Worm (Caenorhabditis elegans) whole organism, midembryonic: Measurements from ENCODE around the gene F58H1.7.

ENCODE experiments used
- T22C8.4 ChIP-seq: fragments of 200-800 bp; sonication (Bioruptor generic); IDR thresholded peaks from 2 replicates; pipeline ENCODE4 v1.3.6; 2022; ENCODE audit warnings: missing genetic modification characterization, missing compliant biosample characterization
- cog-1 ChIP-seq: sonication (generic microtip); optimal IDR thresholded peaks from 2 replicates; lab custom pipeline; 2016; ENCODE audit warnings: missing genetic modification characterization, missing compliant biosample characterization
- flt-1 ChIP-seq: fragments of 200-800 bp; sonication (Bioruptor generic); IDR thresholded peaks from 2 replicates; pipeline ENCODE4 v1.3.6; 2022; ENCODE audit warnings: missing genetic modification characterization, missing compliant biosample characterization
- med-1 ChIP-seq: sonication (generic microtip); optimal IDR thresholded peaks from 2 replicates; lab custom pipeline; 2017; ENCODE audit warnings: missing genetic modification characterization, mild to moderate bottlenecking, missing compliant biosample characterization, antibody characterized with exemption, missing genetic modification reagents; ENCODE audit not compliant: insufficient read depth
- tab-1 ChIP-seq: fragments of 200-800 bp; sonication (Bioruptor generic); IDR thresholded peaks from 2 replicates; pipeline ENCODE4 v1.3.6; 2022; ENCODE audit warnings: missing genetic modification characterization, missing compliant biosample characterization
- ztf-23 ChIP-seq: fragments of 200-800 bp; sonication (Bioruptor generic); IDR thresholded peaks from 2 replicates; pipeline ENCODE4 v1.3.6; 2022; ENCODE audit warnings: missing genetic modification reagents, missing genetic modification characterization, missing compliant biosample characterization
- ztf-29 ChIP-seq: fragments of 200-800 bp; sonication (Bioruptor generic); IDR thresholded peaks from 2 replicates; pipeline ENCODE4 v1.3.6; 2022; ENCODE audit warnings: missing genetic modification reagents, missing genetic modification characterization, missing compliant biosample characterization

DNA sequence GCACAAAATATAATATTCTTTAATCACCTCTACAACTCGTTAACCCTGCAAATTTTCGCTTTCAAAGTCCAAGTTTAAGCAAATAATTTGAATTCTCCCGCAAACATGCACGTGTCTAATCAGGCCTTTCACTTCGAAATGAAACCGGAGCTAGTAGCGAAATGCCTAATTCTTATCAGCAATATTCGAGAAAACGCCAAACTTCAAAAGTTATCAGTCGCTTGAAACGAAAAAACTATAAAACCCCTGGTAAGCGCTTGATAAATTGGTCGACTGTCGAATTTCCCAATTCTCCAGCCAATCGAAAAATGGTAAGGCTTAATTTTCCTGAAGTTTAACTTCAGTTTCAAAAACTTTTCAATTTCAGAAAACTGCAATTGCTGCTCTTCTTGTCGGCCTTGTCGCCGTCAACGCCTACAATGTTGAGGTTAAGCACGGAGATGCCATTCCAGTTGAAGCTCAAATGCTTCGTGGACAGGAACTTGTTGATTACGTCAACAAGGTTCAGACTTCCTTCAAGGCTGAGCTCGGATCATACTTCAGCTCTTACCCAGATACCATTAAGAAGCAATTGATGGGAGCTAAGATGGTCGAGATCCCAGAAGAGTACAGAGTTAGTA is 38.4 kb upstream of the F58H1.7 start, which contains the start of gene cpr-9:
- TF ChIP-seq ztf-23 (GFP tag; lab: Robert Waterston, UW) (no peak), tab-1 (GFP tag; lab: Robert Waterston, UW) (no peak), T22C8.4 (no peak), flt-1 (GFP tag; lab: Robert Waterston, UW) (no peak), cog-1 (tag; lab: Kevin White, UChicago) (no peak), ztf-29 (GFP tag; lab: Robert Waterston, UW) (no peak), med-1 (no peak)
